Worm (Caenorhabditis elegans) whole organism, L4 larva: ENCODE results near the gene hlh-12.

Experiments
- D1046.2 ChIP-seq: fragments of 200-800 bp; sonication (Bioruptor generic); IDR thresholded peaks from 2 replicates; pipeline ENCODE4 v1.3.6; 2022; ENCODE audit warnings: missing genetic modification characterization, missing compliant biosample characterization
- F10B5.3 ChIP-seq: sonication (generic microtip); optimal IDR thresholded peaks from 2 replicates; lab custom pipeline; 2016; ENCODE audit warnings: mild to moderate bottlenecking, missing genetic modification characterization, missing compliant biosample characterization
- F26F4.8 ChIP-seq: fragments of 200-800 bp; sonication (Bioruptor generic); conservative IDR thresholded peaks from 2 replicates; pipeline ENCODE4 v1.3.6; 2022; ENCODE audit warnings: missing genetic modification characterization, missing compliant biosample characterization
- Y48G9A.11 ChIP-seq: fragments of 200-800 bp; sonication (Bioruptor generic); IDR thresholded peaks from 2 replicates; pipeline ENCODE4 v1.3.6; 2022; ENCODE audit warnings: missing genetic modification reagents, missing genetic modification characterization, missing compliant biosample characterization
- aha-1 ChIP-seq: fragments of 150-350 bp; peaks from one replicate; lab custom pipeline; 2014; ENCODE audit warnings: missing biosample characterization, missing genetic modification characterization
- ceh-62 ChIP-seq: sonication (generic microtip); optimal IDR thresholded peaks from 2 replicates; lab custom pipeline; 2017; ENCODE audit warnings: missing biosample characterization, missing genetic modification characterization
- ceh-82 ChIP-seq: sonication (generic microtip); optimal IDR thresholded peaks from 2 replicates; lab custom pipeline; 2017; ENCODE audit warnings: missing biosample characterization, missing genetic modification characterization
- cey-2 ChIP-seq: sonication (generic microtip); optimal IDR thresholded peaks from 3 replicates; lab custom pipeline; 2017; ENCODE audit warnings: missing genetic modification characterization, mild to moderate bottlenecking, missing compliant biosample characterization, antibody characterized with exemption, borderline replicate concordance; ENCODE audit not compliant: insufficient read depth
- ctbp-1 ChIP-seq: fragments of 200-800 bp; sonication (Bioruptor generic); IDR thresholded peaks from 2 replicates; pipeline ENCODE4 v1.3.6; 2022; ENCODE audit warnings: missing genetic modification reagents, missing genetic modification characterization, missing compliant biosample characterization
- daf-12 ChIP-seq: fragments of 150-350 bp; optimal IDR thresholded peaks from 2 replicates; lab custom pipeline; 2014; ENCODE audit warnings: missing biosample characterization, missing genetic modification reagents, missing genetic modification characterization
- daf-16 ChIP-seq, 3 experiments: sonication (generic microtip); optimal IDR thresholded peaks; 2 replicates each; lab custom pipeline; 2016 to 2017; ENCODE audit warnings: missing genetic modification characterization in 3 of 3, missing genetic modification reagents in 3 of 3, mild to moderate bottlenecking in 2 of 3, missing compliant biosample characterization in 2 of 3, missing biosample characterization in 1 of 3, moderate library complexity in 1 of 3
- daf-19 ChIP-seq: fragments of 200-800 bp; sonication (Bioruptor generic); conservative IDR thresholded peaks from 2 replicates; pipeline ENCODE4 v1.3.6; 2022; ENCODE audit warnings: missing genetic modification characterization, missing compliant biosample characterization
- dve-1 ChIP-seq: sonication (generic microtip); optimal IDR thresholded peaks from 2 replicates; lab custom pipeline; 2017; ENCODE audit warnings: antibody characterized with exemption, mild to moderate bottlenecking, missing genetic modification characterization, missing compliant biosample characterization; ENCODE audit not compliant: insufficient read depth
- egl-43 ChIP-seq: fragments of 200-800 bp; sonication (Bioruptor generic); IDR thresholded peaks from 2 replicates; pipeline ENCODE4 v1.3.6; 2022; ENCODE audit warnings: missing genetic modification reagents, missing genetic modification characterization, missing compliant biosample characterization
- fkh-10 ChIP-seq: fragments of 150-350 bp; optimal IDR thresholded peaks from 2 replicates; lab custom pipeline; 2014; ENCODE audit warnings: missing biosample characterization, missing genetic modification reagents, missing genetic modification characterization
- gei-8 ChIP-seq: fragments of 200-800 bp; sonication (Bioruptor generic); optimal IDR thresholded peaks from 2 replicates; lab custom pipeline; 2018; ENCODE audit warnings: mild to moderate bottlenecking, missing genetic modification characterization, missing compliant biosample characterization
- hlh-11 ChIP-seq: fragments of 200-800 bp; sonication (Bioruptor generic); optimal IDR thresholded peaks from 2 replicates; lab custom pipeline; 2018; ENCODE audit warnings: mild to moderate bottlenecking, missing genetic modification characterization, missing compliant biosample characterization
- jun-1 ChIP-seq: fragments of 150-350 bp; optimal IDR thresholded peaks from 2 replicates; lab custom pipeline; 2014; ENCODE audit warnings: missing biosample characterization, missing genetic modification reagents, missing genetic modification characterization
- lin-13 ChIP-seq: fragments of 150-350 bp; optimal IDR thresholded peaks from 2 replicates; lab custom pipeline; 2014; ENCODE audit warnings: missing biosample characterization, missing genetic modification reagents, missing genetic modification characterization
- lin-15B ChIP-seq: fragments of 150-350 bp; sonication (generic microtip); optimal IDR thresholded peaks from 3 replicates; lab custom pipeline; 2014; ENCODE audit warnings: missing biosample characterization, missing genetic modification characterization
- lin-38 ChIP-seq: fragments of 200-800 bp; sonication (Bioruptor generic); IDR thresholded peaks from 2 replicates; pipeline ENCODE4 v1.3.6; 2022; ENCODE audit warnings: missing genetic modification reagents, missing genetic modification characterization, missing compliant biosample characterization
- lir-3 ChIP-seq: sonication (generic microtip); optimal IDR thresholded peaks from 2 replicates; lab custom pipeline; 2016; ENCODE audit warnings: mild to moderate bottlenecking, missing genetic modification characterization, missing compliant biosample characterization
- lsy-2 ChIP-seq, 2 experiments: fragments of 150-350 bp in 1 of 2; sonication (generic microtip) in 1 of 2; optimal IDR thresholded peaks; 2 replicates each; lab custom pipeline; 2014 to 2017; ENCODE audit warnings: missing biosample characterization in 2 of 2, missing genetic modification characterization in 2 of 2
- mxl-2 ChIP-seq: fragments of 200-800 bp; sonication (Bioruptor generic); conservative IDR thresholded peaks from 2 replicates; pipeline ENCODE4 v1.3.6; 2022; ENCODE audit warnings: missing genetic modification reagents, missing genetic modification characterization, missing compliant biosample characterization
- mxl-3 ChIP-seq: fragments of 200-800 bp; sonication (Bioruptor generic); optimal IDR thresholded peaks from 2 replicates; lab custom pipeline; 2018; ENCODE audit warnings: mild to moderate bottlenecking, missing genetic modification characterization, missing compliant biosample characterization
- nhr-25 ChIP-seq: sonication (generic microtip); optimal IDR thresholded peaks from 2 replicates; lab custom pipeline; 2017; ENCODE audit warnings: missing genetic modification characterization, mild to moderate bottlenecking, missing compliant biosample characterization, antibody characterized with exemption, moderate library complexity, borderline replicate concordance; ENCODE audit not compliant: insufficient read depth
- nhr-28 ChIP-seq: fragments of 150-350 bp; optimal IDR thresholded peaks from 2 replicates; lab custom pipeline; 2014; ENCODE audit warnings: missing biosample characterization, missing genetic modification characterization
- nhr-42 ChIP-seq: fragments of 200-800 bp; sonication (Bioruptor generic); IDR thresholded peaks from 2 replicates; pipeline ENCODE4 v1.3.6; 2022; ENCODE audit warnings: missing genetic modification characterization, missing compliant biosample characterization
- nhr-77 ChIP-seq: fragments of 150-350 bp; optimal IDR thresholded peaks from 2 replicates; lab custom pipeline; 2014; ENCODE audit warnings: missing biosample characterization, missing genetic modification characterization
- pqm-1 ChIP-seq: sonication (generic microtip); optimal IDR thresholded peaks from 2 replicates; lab custom pipeline; 2017; ENCODE audit warnings: missing biosample characterization, missing genetic modification characterization
- rbr-2 ChIP-seq: sonication (generic microtip); optimal IDR thresholded peaks from 2 replicates; lab custom pipeline; 2016; ENCODE audit warnings: missing genotype, missing genetic modification characterization, missing compliant biosample characterization
- vab-7 ChIP-seq: fragments of 200-800 bp; sonication (Bioruptor generic); IDR thresholded peaks from 2 replicates; pipeline ENCODE4 v1.3.6; 2022; ENCODE audit warnings: missing genetic modification reagents, missing genetic modification characterization, missing compliant biosample characterization
- zfp-2 ChIP-seq: sonication (generic microtip); optimal IDR thresholded peaks from 2 replicates; lab custom pipeline; 2016; ENCODE audit warnings: mild to moderate bottlenecking, missing genetic modification characterization, missing compliant biosample characterization
- zfp-3 ChIP-seq: fragments of 200-800 bp; sonication (Bioruptor generic); conservative IDR thresholded peaks from 2 replicates; pipeline ENCODE4 v1.3.6; 2022; ENCODE audit warnings: missing genetic modification reagents, missing genetic modification characterization, missing compliant biosample characterization
- ztf-7 ChIP-seq: fragments of 150-350 bp; optimal IDR thresholded peaks from 2 replicates; lab custom pipeline; 2014; ENCODE audit warnings: missing biosample characterization, missing genetic modification characterization

Gene hlh-12

DNA sequence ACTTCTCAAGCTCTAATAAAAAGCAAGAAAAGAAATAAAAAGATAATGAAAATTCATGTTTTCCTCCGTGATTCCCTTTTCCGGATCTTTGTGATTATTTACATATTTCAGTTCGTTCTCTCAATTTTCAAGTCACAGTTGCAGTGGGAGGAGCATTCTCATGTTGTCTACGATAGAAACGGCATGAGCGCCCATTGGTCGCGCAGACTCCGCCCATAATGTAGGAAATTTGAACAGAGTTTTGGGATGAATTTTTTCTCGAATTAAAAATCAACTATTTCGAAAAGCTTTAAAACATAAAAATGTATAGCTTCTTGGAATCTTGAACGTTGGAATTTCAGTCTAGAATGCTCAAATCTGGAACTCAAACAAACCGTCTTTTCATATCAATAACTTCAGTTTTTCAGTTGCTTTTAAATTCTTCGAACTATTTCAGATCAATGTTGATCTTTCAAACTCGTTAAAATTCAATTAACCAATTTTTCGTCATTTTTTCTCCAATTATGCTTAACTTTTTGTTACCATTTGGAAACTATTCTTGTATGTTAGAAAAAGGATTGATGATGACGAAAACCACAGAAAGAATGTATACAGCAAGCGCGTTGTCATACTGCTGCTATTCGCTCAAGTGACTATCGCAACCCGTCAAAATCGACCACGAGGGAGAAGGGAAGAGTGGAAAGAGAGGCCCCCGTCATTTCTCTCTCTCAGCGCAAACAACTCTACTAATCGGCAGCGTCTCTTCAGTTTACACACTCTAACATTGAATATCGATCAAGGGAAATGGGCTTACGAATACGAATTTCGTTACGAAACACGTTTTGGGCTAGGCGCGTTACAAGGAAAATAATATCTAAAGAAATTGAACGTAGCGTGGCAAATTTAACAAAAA is 47.4 kb downstream of the hlh-12 start (continued):
- TF ChIP-seq D1046.2 (GFP tag; lab: Robert Waterston, UW) (peak; percentile 71; the same call in 1 of the 2 replicates), daf-12 (tag; lab: Kevin White, UChicago) (no peak), ctbp-1 (GFP tag; lab: Robert Waterston, UW) (peak; percentile 41; the same call in 1 of the 2 replicates), lin-13 (GFP tag; lab: Kevin White, UChicago) (peak; percentile 55), vab-7 (GFP tag; lab: Robert Waterston, UW) (peak; percentile 49), nhr-28 (tag; lab: Kevin White, UChicago) (peak; percentile 59), ztf-7 (tag; lab: Kevin White, UChicago) (no peak), fkh-10 (no peak), pqm-1 (no peak), nhr-25 (tag; lab: Kevin White, UChicago) (no peak), F26F4.8 (no peak), cey-2 (tag; lab: Kevin White, UChicago) (no peak), mxl-3 (GFP tag; lab: Kevin White, UChicago) (peak; percentile 93), hlh-11 (tag; lab: Kevin White, UChicago) (peak; percentile 79), jun-1 (tag; lab: Kevin White, UChicago) (no peak), Y48G9A.11 (peak; percentile 36), dve-1 (tag; lab: Kevin White, UChicago) (peak; percentile 61), ceh-82 (no peak), lsy-2 (tag; optimal IDR thresholded peaks at IDR 0.05; lab: Kevin White, UChicago) (peak; percentile 62 to 89), zfp-2 (tag; lab: Kevin White, UChicago) (no peak), rbr-2 (tag; lab: Kevin White, UChicago) (peak; percentile 24), lir-3 (tag; lab: Kevin White, UChicago) (no peak), zfp-3 (GFP tag; lab: Robert Waterston, UW) (peak; percentile 71; the same call in 1 of the 2 replicates), daf-19 (GFP tag; lab: Robert Waterston, UW) (no peak), daf-16 (GFP tag; optimal IDR thresholded peaks at IDR 0.05; lab: Kevin White, UChicago) (peak in 1 of 2 experiments; percentile 53), daf-16 (tag; optimal IDR thresholded peaks at IDR 0.05; lab: Kevin White, UChicago) (peak; percentile 73), aha-1 (tag; lab: Kevin White, UChicago) (peak; percentile 98), nhr-77 (tag; lab: Kevin White, UChicago) (no peak), gei-8 (no peak), F10B5.3 (no peak), lin-38 (GFP tag; lab: Robert Waterston, UW) (peak; percentile 53), egl-43 (peak; percentile 73), lin-15B (tag; lab: Kevin White, UChicago) (peak; percentile 2), mxl-2 (GFP tag; lab: Robert Waterston, UW) (no peak), ceh-62 (peak; percentile 33), nhr-42 (GFP tag; lab: Robert Waterston, UW) (peak; percentile 92)
